Fruit fly (Drosophila melanogaster) whole organism, adult: Measurements from ENCODE around the gene Tango14.

ENCODE experiments used
- CG1620 ChIP-seq: fragments of 200-800 bp; sonication (Bioruptor generic); optimal IDR thresholded peaks from 2 replicates; lab custom pipeline; 2016; ENCODE audit warnings: missing biosample characterization, missing genetic modification characterization
- CG33017 ChIP-seq: fragments of 200-800 bp; sonication (Bioruptor generic); optimal IDR thresholded peaks from 2 replicates; lab custom pipeline; 2018; ENCODE audit warnings: missing biosample characterization, mild to moderate bottlenecking, missing genetic modification characterization, moderate library complexity
- CG5204 ChIP-seq: fragments of 200-800 bp; sonication (Bioruptor generic); optimal IDR thresholded peaks from 2 replicates; lab custom pipeline; 2016; ENCODE audit warnings: missing biosample characterization, missing genetic modification characterization
- Clk ChIP-seq: fragments of 200-800 bp; sonication (Bioruptor generic); optimal IDR thresholded peaks from 2 replicates; lab custom pipeline; 2017; ENCODE audit warnings: missing biosample characterization, missing genetic modification characterization
- Mnt ChIP-seq: fragments of 200-800 bp; sonication (Bioruptor generic); optimal IDR thresholded peaks from 2 replicates; lab custom pipeline; 2016; ENCODE audit warnings: missing biosample characterization, mild to moderate bottlenecking, missing genetic modification characterization
- kay ChIP-seq: fragments of 200-800 bp; sonication (Bioruptor generic); peaks from one replicate; lab custom pipeline; 2016; ENCODE audit warnings: missing biosample characterization, missing genetic modification characterization, borderline replicate concordance
- ovo ChIP-seq: fragments of 200-800 bp; sonication (Bioruptor generic); optimal IDR thresholded peaks from 2 replicates; lab custom pipeline; 2016; ENCODE audit warnings: missing biosample characterization, missing genetic modification characterization
- tj ChIP-seq: fragments of 200-800 bp; sonication (Bioruptor generic); optimal IDR thresholded peaks from 3 replicates; lab custom pipeline; 2017; ENCODE audit warnings: missing biosample characterization, mild to moderate bottlenecking, missing genetic modification characterization, moderate library complexity

DNA sequence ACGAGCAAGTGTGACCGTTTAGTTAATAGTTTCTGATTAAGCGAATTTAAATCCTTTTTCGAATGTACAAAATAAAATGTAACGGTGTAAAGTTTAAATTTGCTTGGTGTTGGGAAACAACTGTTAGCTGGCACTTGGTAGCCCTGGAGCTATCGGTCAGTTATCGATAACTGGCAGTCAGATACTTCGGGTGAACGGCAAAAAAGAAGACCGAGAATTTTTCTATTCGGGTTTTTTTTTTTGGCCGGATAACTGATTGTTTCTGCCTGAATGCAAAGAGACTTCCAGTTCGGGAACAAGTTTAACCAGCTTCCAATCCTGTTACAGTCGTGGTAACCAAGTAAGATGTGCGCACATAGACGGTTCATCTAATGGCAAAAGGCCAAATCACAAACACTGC is 19.1 kb downstream of the Tango14 start, which contains the start of gene CG4896:
- TF ChIP-seq Clk (no peak), CG1620 (GFP tag; lab: Kevin White, UChicago) (peak; percentile 53), kay (GFP tag; lab: Kevin White, UChicago) (no peak), CG33017 (tag; lab: Kevin White, UChicago) (no peak), CG5204 (no peak), tj (GFP tag; lab: Kevin White, UChicago) (no peak), Mnt (GFP tag; lab: Kevin White, UChicago) (no peak), ovo (GFP tag; lab: Kevin White, UChicago) (no peak)
